Worm (Caenorhabditis elegans) whole organism, mixed stage, embryonic: ENCODE measurements around the gene Y41D4B.14.

Experiments used
- M03D4.4 ChIP-seq: sonication (generic microtip); optimal IDR thresholded peaks from 2 replicates; lab custom pipeline; 2017; ENCODE audit warnings: mild to moderate bottlenecking, missing genetic modification characterization, missing compliant biosample characterization
- bed-3 ChIP-seq: fragments of 200-800 bp; sonication (Bioruptor generic); optimal IDR thresholded peaks from 3 replicates; lab custom pipeline; 2018; ENCODE audit warnings: mild to moderate bottlenecking, missing genetic modification characterization, moderate library complexity, missing compliant biosample characterization
- blmp-1 ChIP-seq: fragments of 150-350 bp; optimal IDR thresholded peaks from 2 replicates; lab custom pipeline; 2014; ENCODE audit warnings: missing biosample characterization, missing genetic modification characterization
- ceh-39 ChIP-seq: fragments of 150-350 bp; optimal IDR thresholded peaks from 2 replicates; lab custom pipeline; 2014; ENCODE audit warnings: missing biosample characterization, missing genetic modification characterization
- ceh-43 ChIP-seq: fragments of 200-800 bp; sonication (Bioruptor generic); optimal IDR thresholded peaks from 2 replicates; lab custom pipeline; 2018; ENCODE audit warnings: mild to moderate bottlenecking, missing genetic modification characterization, moderate library complexity, missing compliant biosample characterization
- ceh-83 ChIP-seq: fragments of 200-800 bp; sonication (Bioruptor generic); optimal IDR thresholded peaks from 2 replicates; lab custom pipeline; 2018; ENCODE audit warnings: mild to moderate bottlenecking, missing genetic modification characterization, missing compliant biosample characterization
- ces-1 ChIP-seq: fragments of 150-350 bp; optimal IDR thresholded peaks from 2 replicates; lab custom pipeline; 2014; ENCODE audit warnings: missing biosample characterization, missing genetic modification reagents, missing genetic modification characterization
- cnd-1 ChIP-seq: fragments of 200-800 bp; sonication (Bioruptor generic); optimal IDR thresholded peaks from 2 replicates; lab custom pipeline; 2018; ENCODE audit warnings: mild to moderate bottlenecking, missing genetic modification characterization, missing compliant biosample characterization
- drap-1 ChIP-seq: fragments of 200-800 bp; sonication (Bioruptor generic); optimal IDR thresholded peaks from 3 replicates; lab custom pipeline; 2018; ENCODE audit warnings: mild to moderate bottlenecking, missing genetic modification characterization, missing compliant biosample characterization
- elt-1 ChIP-seq: sonication (generic microtip); optimal IDR thresholded peaks from 2 replicates; lab custom pipeline; 2017; ENCODE audit warnings: missing genetic modification characterization, mild to moderate bottlenecking, missing compliant biosample characterization, antibody characterized with exemption, moderate library complexity, borderline replicate concordance; ENCODE audit not compliant: insufficient read depth
- elt-3 ChIP-seq: fragments of 150-350 bp; optimal IDR thresholded peaks from 2 replicates; lab custom pipeline; 2014; ENCODE audit warnings: missing biosample characterization, missing genetic modification characterization
- flh-1 ChIP-seq: fragments of 200-800 bp; sonication (Bioruptor generic); optimal IDR thresholded peaks from 2 replicates; lab custom pipeline; 2018; ENCODE audit warnings: mild to moderate bottlenecking, missing genetic modification characterization, moderate library complexity, missing compliant biosample characterization
- ham-2 ChIP-seq: fragments of 200-800 bp; sonication (Bioruptor generic); optimal IDR thresholded peaks from 2 replicates; lab custom pipeline; 2018; ENCODE audit warnings: mild to moderate bottlenecking, missing genetic modification characterization, missing compliant biosample characterization
- hlh-1 ChIP-seq: fragments of 150-350 bp; optimal IDR thresholded peaks from 2 replicates; lab custom pipeline; 2014; ENCODE audit warnings: missing biosample characterization, missing genetic modification reagents, missing genetic modification characterization
- lin-13 ChIP-seq: fragments of 150-350 bp; optimal IDR thresholded peaks from 2 replicates; lab custom pipeline; 2014; ENCODE audit warnings: missing biosample characterization, missing genetic modification characterization
- lin-32 ChIP-seq: fragments of 200-800 bp; sonication (Bioruptor generic); optimal IDR thresholded peaks from 2 replicates; lab custom pipeline; 2018; ENCODE audit warnings: mild to moderate bottlenecking, missing genetic modification characterization, missing compliant biosample characterization
- lsy-2 ChIP-seq: fragments of 150-350 bp; optimal IDR thresholded peaks from 2 replicates; lab custom pipeline; 2014; ENCODE audit warnings: missing biosample characterization, missing genetic modification characterization
- mab-5 ChIP-seq: fragments of 150-350 bp; optimal IDR thresholded peaks from 2 replicates; lab custom pipeline; 2014; ENCODE audit warnings: missing biosample characterization, missing genetic modification characterization
- mep-1 ChIP-seq: fragments of 150-350 bp; optimal IDR thresholded peaks from 2 replicates; lab custom pipeline; 2017; ENCODE audit warnings: missing biosample characterization, missing genetic modification reagents, missing genetic modification characterization, inconsistent platforms
- mls-2 ChIP-seq: sonication (generic microtip); optimal IDR thresholded peaks from 2 replicates; lab custom pipeline; 2016; ENCODE audit warnings: mild to moderate bottlenecking, missing genetic modification characterization, moderate library complexity, missing compliant biosample characterization
- nhr-12 ChIP-seq: fragments of 150-350 bp; optimal IDR thresholded peaks from 2 replicates; lab custom pipeline; 2014; ENCODE audit warnings: missing biosample characterization, missing genetic modification characterization
- nhr-2 ChIP-seq: fragments of 150-350 bp; optimal IDR thresholded peaks from 2 replicates; lab custom pipeline; 2014; ENCODE audit warnings: missing biosample characterization, missing genetic modification characterization
- nhr-237 ChIP-seq: fragments of 150-350 bp; optimal IDR thresholded peaks from 2 replicates; lab custom pipeline; 2014; ENCODE audit warnings: missing biosample characterization, missing genetic modification characterization
- nhr-28 ChIP-seq: fragments of 150-350 bp; optimal IDR thresholded peaks from 2 replicates; lab custom pipeline; 2014; ENCODE audit warnings: missing biosample characterization, missing genetic modification characterization
- nhr-76 ChIP-seq: sonication (generic microtip); optimal IDR thresholded peaks from 2 replicates; lab custom pipeline; 2017; ENCODE audit warnings: missing biosample characterization, missing genetic modification characterization
- pha-4 ChIP-seq: fragments of 150-350 bp; optimal IDR thresholded peaks from 2 replicates; lab custom pipeline; 2018; ENCODE audit warnings: missing biosample characterization, missing genetic modification reagents, missing genetic modification characterization
- sem-2 ChIP-seq: fragments of 200-800 bp; sonication (Bioruptor generic); optimal IDR thresholded peaks from 2 replicates; lab custom pipeline; 2018; ENCODE audit warnings: mild to moderate bottlenecking, missing genetic modification characterization, missing compliant biosample characterization
- snpc-4 ChIP-seq: fragments of 150-350 bp; optimal IDR thresholded peaks from 2 replicates; lab custom pipeline; 2014; ENCODE audit warnings: missing biosample characterization, missing genetic modification characterization
- sptf-1 ChIP-seq: sonication (generic microtip); optimal IDR thresholded peaks from 2 replicates; lab custom pipeline; 2017; ENCODE audit warnings: mild to moderate bottlenecking, missing genetic modification characterization, moderate library complexity, missing compliant biosample characterization
- tbx-8 ChIP-seq: fragments of 200-800 bp; sonication (Bioruptor generic); optimal IDR thresholded peaks from 2 replicates; lab custom pipeline; 2018; ENCODE audit warnings: mild to moderate bottlenecking, missing genetic modification characterization, moderate library complexity, missing compliant biosample characterization
- unc-120 ChIP-seq: sonication (generic microtip); optimal IDR thresholded peaks from 2 replicates; lab custom pipeline; 2017; ENCODE audit warnings: missing genetic modification characterization, missing compliant biosample characterization; ENCODE audit not compliant: poor library complexity, severe bottlenecking
- unc-39 ChIP-seq: fragments of 150-350 bp; optimal IDR thresholded peaks from 2 replicates; lab custom pipeline; 2014; ENCODE audit warnings: missing biosample characterization, missing genetic modification characterization
- unc-62 ChIP-seq: fragments of 150-350 bp; optimal IDR thresholded peaks from 2 replicates; lab custom pipeline; 2014; ENCODE audit warnings: missing biosample characterization, missing genetic modification reagents, missing genetic modification characterization
- zip-8 ChIP-seq: fragments of 150-350 bp; optimal IDR thresholded peaks from 2 replicates; lab custom pipeline; 2014; ENCODE audit warnings: missing biosample characterization, missing genetic modification characterization
- ztf-11 ChIP-seq: fragments of 150-350 bp; optimal IDR thresholded peaks from 2 replicates; lab custom pipeline; 2014; ENCODE audit warnings: missing biosample characterization, missing genetic modification characterization

The Y41D4B.14 gene

ce11 chrIV:1561884-1562283 is 14.9 kb upstream of the Y41D4B.14 start, which contains the start of gene hpo-6:
TSS of gene hpo-6 (plus strand) at chrIV:1562184.
- TF ChIP-seq ceh-39 (tag; lab: Kevin White, UChicago) = no peak
- TF ChIP-seq blmp-1 (tag; lab: Kevin White, UChicago) = no peak
- no peak for TF ChIP-seq nhr-237 (tag; lab: Kevin White, UChicago)
- TF ChIP-seq bed-3 (GFP tag; lab: Kevin White, UChicago) = no peak
- no peak for TF ChIP-seq lin-13 (tag; lab: Kevin White, UChicago)
- no peak for TF ChIP-seq nhr-12 (tag; lab: Kevin White, UChicago)
- no peak for TF ChIP-seq hlh-1 (tag; lab: Kevin White, UChicago)
- TF ChIP-seq ceh-83 (GFP tag; lab: Kevin White, UChicago) = no peak
- TF ChIP-seq lsy-2 = no peak
- no peak for TF ChIP-seq nhr-2
- TF ChIP-seq mab-5 = no peak
- no peak for TF ChIP-seq ztf-11 (tag; lab: Kevin White, UChicago)
- TF ChIP-seq sem-2 (GFP tag; lab: Kevin White, UChicago) = no peak
- no peak for TF ChIP-seq drap-1 (GFP tag; lab: Kevin White, UChicago)
- TF ChIP-seq unc-39 (tag; lab: Kevin White, UChicago) = no peak
- TF ChIP-seq M03D4.4 (tag; lab: Kevin White, UChicago) = no peak

ce11 chrIV:1563476-1564131 is 13.2 kb upstream of the Y41D4B.14 start, which contains the start of gene Y41D4B.15:
TSS of gene Y41D4B.15 (plus strand) at chrIV:1564081.
- TF ChIP-seq bed-3 (GFP tag; lab: Kevin White, UChicago) (no peak), drap-1 (GFP tag; lab: Kevin White, UChicago) (no peak), ztf-11 (tag; lab: Kevin White, UChicago) (no peak), mab-5 (no peak), unc-120 (tag; lab: Kevin White, UChicago) (no peak)

- TF ChIP-seq M03D4.4 (tag; lab: Kevin White, UChicago) (no peak), zip-8 (tag; lab: Kevin White, UChicago) (no peak), nhr-2 (no peak), tbx-8 (GFP tag; lab: Kevin White, UChicago) (no peak), unc-120 (tag; lab: Kevin White, UChicago) (no peak), unc-39 (tag; lab: Kevin White, UChicago) (no peak)
Measured at ce11 chrIV:1565725-1566124, 11.1 kb upstream of the Y41D4B.14 start.

DNA sequence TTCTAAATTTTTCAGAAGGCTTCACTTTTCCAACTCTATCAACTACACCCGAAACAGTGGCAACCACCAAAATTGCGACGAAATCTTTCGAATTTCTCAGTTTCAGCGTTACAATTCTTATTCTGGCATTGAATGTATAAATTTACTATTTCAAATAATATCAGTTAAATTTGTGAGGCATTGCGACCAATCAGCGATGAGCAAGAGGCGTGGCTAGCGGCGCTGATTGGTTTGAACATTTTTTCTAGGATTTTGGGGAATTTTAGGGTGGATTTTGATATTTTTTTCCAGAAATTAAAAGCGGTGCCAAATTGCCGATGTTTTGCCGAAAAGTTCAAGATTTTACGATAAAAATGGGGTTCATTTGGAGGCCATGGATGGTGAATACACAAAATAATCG is 9.3 kb upstream of the Y41D4B.14 start:
- no peak for TF ChIP-seq elt-1
- no peak for TF ChIP-seq sptf-1
- TF ChIP-seq lin-13 (tag; lab: Kevin White, UChicago) = no peak
- TF ChIP-seq cnd-1 (tag; lab: Kevin White, UChicago) = no peak
- TF ChIP-seq nhr-12 (tag; lab: Kevin White, UChicago) = no peak
- no peak for TF ChIP-seq nhr-237 (tag; lab: Kevin White, UChicago)
- TF ChIP-seq ceh-43 (GFP tag; lab: Kevin White, UChicago) = no peak
- no peak for TF ChIP-seq unc-120 (tag; lab: Kevin White, UChicago)
- no peak for TF ChIP-seq nhr-2
- no peak for TF ChIP-seq ces-1 (GFP tag; lab: Kevin White, UChicago)
- no peak for TF ChIP-seq M03D4.4 (tag; lab: Kevin White, UChicago)

DNA sequence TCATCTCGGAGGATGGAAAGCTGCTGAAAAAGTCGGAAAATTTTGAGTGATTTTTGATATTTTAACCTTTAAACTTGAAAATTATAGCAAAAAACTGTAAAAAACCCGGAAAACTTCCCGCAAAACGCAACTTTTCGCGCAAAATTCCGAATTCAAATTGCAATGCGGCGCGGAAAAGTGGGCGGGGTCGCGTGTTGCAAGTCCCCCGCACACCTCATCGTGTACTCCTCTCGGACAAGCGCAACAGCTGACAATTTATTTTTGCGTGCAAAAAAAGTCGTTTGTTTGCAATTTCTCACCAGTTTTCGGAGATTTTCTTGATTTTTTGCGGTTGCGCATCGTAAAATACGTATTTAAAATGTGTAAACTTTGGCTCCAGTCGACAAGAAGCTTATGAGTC is 19.0 kb downstream of the Y41D4B.14 start, which contains the start of gene npp-8:
npp-8 (minus strand) TSS at position 23 of the 400 bp plus-strand sequence.
- TF ChIP-seq blmp-1 (tag; lab: Kevin White, UChicago) = no peak
- peak; percentile 84 for TF ChIP-seq drap-1 (GFP tag; lab: Kevin White, UChicago)
- peak; percentile 83 for TF ChIP-seq cnd-1 (tag; lab: Kevin White, UChicago)
- TF ChIP-seq pha-4 = peak; percentile 69
- TF ChIP-seq nhr-237 (tag; lab: Kevin White, UChicago) = peak; percentile 73
- peak; percentile 77 for TF ChIP-seq tbx-8 (GFP tag; lab: Kevin White, UChicago)
- no peak for TF ChIP-seq snpc-4 (tag; lab: Kevin White, UChicago)
- TF ChIP-seq zip-8 (tag; lab: Kevin White, UChicago) = no peak
- TF ChIP-seq mls-2 (tag; lab: Kevin White, UChicago) = peak; percentile 91
- peak; percentile 59 for TF ChIP-seq flh-1
- TF ChIP-seq elt-3 = no peak
- peak; percentile 88 for TF ChIP-seq ceh-43 (GFP tag; lab: Kevin White, UChicago)
- peak; percentile 95 for TF ChIP-seq sptf-1
- TF ChIP-seq ham-2 (GFP tag; lab: Kevin White, UChicago) = peak; percentile 70
- peak; percentile 66 for TF ChIP-seq sem-2 (GFP tag; lab: Kevin White, UChicago)
- TF ChIP-seq ztf-11 (tag; lab: Kevin White, UChicago) = peak; percentile 88
- peak; percentile 83 for TF ChIP-seq unc-120 (tag; lab: Kevin White, UChicago)
- no peak for TF ChIP-seq ceh-39 (tag; lab: Kevin White, UChicago)
- TF ChIP-seq unc-62 (GFP tag; lab: Kevin White, UChicago) = peak; percentile 38
- TF ChIP-seq lin-32 (GFP tag; lab: Kevin White, UChicago) = peak; percentile 55
- TF ChIP-seq mep-1 (tag; lab: Kevin White, UChicago) = peak; percentile 96
- TF ChIP-seq hlh-1 (tag; lab: Kevin White, UChicago) = peak; percentile 96
- TF ChIP-seq lin-13 (tag; lab: Kevin White, UChicago) = peak; percentile 95
- no peak for TF ChIP-seq nhr-2
- peak; percentile 78 for TF ChIP-seq ceh-83 (GFP tag; lab: Kevin White, UChicago)
- TF ChIP-seq nhr-28 = no peak
- peak; percentile 0 for TF ChIP-seq elt-1
- peak; percentile 89 for TF ChIP-seq M03D4.4 (tag; lab: Kevin White, UChicago)
- peak; percentile 77 for TF ChIP-seq nhr-12 (tag; lab: Kevin White, UChicago)
- TF ChIP-seq ces-1 (GFP tag; lab: Kevin White, UChicago) = peak; percentile 41
- TF ChIP-seq bed-3 (GFP tag; lab: Kevin White, UChicago) = peak; percentile 69
- peak; percentile 70 for TF ChIP-seq lsy-2
- peak; percentile 43 for TF ChIP-seq mab-5
- peak; percentile 12 for TF ChIP-seq nhr-76 (tag; lab: Kevin White, UChicago)
